Worm (Caenorhabditis elegans): ENCODE results near the gene F35C11.2.

DNA sequence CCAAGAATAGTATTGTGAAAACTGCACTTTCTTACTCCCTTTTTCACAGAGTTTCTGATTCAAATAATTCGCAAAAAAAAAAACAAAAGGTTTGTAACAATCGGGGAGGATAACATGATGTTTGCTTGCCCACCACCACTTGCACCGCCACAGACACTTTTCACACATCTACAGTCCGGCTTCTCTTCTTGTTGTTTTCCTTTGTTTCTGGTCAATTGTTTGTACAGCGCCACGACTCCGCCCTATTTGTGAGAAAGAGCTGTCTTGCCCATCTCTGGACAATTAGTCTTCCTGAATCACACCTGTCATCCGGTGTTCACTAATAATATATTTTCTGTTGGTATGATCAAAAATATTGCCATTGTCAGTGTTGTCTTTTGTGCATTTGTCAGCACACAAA lies 17.7 kb downstream of the F35C11.2 start, which contains the start of gene M110.9:
- TF ChIP-seq R02D3.7 (tag; optimal IDR thresholded peaks at IDR 0.05) (no peak), nhr-11 (tag; optimal IDR thresholded peaks at IDR 0.05) (no peak), ZK546.5 (tag; optimal IDR thresholded peaks at IDR 0.05) (no peak), unc-55 (GFP tag; optimal IDR thresholded peaks at IDR 0.05) (no peak), alr-1 (tag; optimal IDR thresholded peaks at IDR 0.05) (no peak), nhr-25 (tag; optimal IDR thresholded peaks at IDR 0.05) (no peak), fos-1 (tag; optimal IDR thresholded peaks at IDR 0.05) (no peak), dmd-4 (tag; optimal IDR thresholded peaks at IDR 0.05) (no peak), F13H6.1 (tag; optimal IDR thresholded peaks at IDR 0.05) (no peak), snpc-4 (tag; optimal IDR thresholded peaks at IDR 0.05) (no peak)
